Fruit fly (Drosophila melanogaster): Measurements from ENCODE around the gene rg.

rg gene

dm6 chrX:5085964-5086707, 577 bp downstream of the rg start (continued):
- TF ChIP-seq CG1621 (tag; optimal IDR thresholded peaks at IDR 0.05), result no peak
- peak; percentile 55 for TF ChIP-seq CG10631 (GFP tag; optimal IDR thresholded peaks at IDR 0.05)
- peak; percentile 0 for TF ChIP-seq Smox (GFP tag; optimal IDR thresholded peaks at IDR 0.05)
- 0 out of 3 replicates have a peak, but pooled peaks have one; percentile 60 for TF ChIP-seq CG6163 (GFP tag; IDR thresholded peaks at IDR 0.05)
- TF ChIP-seq Eip93F (GFP tag; optimal IDR thresholded peaks at IDR 0.05), result peak; percentile 7
- TF ChIP-seq CG6792 (GFP tag; optimal IDR thresholded peaks at IDR 0.05), result peak; percentile 46

dm6 chrX:5086724-5087660, 1.4 kb downstream of the rg start:
- peak; percentile 79 for TF ChIP-seq topi (GFP tag; optimal IDR thresholded peaks at IDR 0.05)
- peak; percentile 79 for TF ChIP-seq CG6808 (GFP tag; optimal IDR thresholded peaks at IDR 0.05)
- peak; percentile 64 for TF ChIP-seq CG6792 (GFP tag; optimal IDR thresholded peaks at IDR 0.05)
- TF ChIP-seq Eip78C (GFP tag), result peak; percentile 92
- peak; percentile 40 for TF ChIP-seq CG8632 (GFP tag; optimal IDR thresholded peaks at IDR 0.05)
- peak; percentile 35 for TF ChIP-seq CG6854 (GFP tag; optimal IDR thresholded peaks at IDR 0.05)
- TF ChIP-seq net (GFP tag; optimal IDR thresholded peaks at IDR 0.05), result peak; percentile 59
- TF ChIP-seq fkh (GFP tag; optimal IDR thresholded peaks at IDR 0.05), result no peak
- TF ChIP-seq CG3919 (GFP tag; optimal IDR thresholded peaks at IDR 0.05), result peak; percentile 50
- TF ChIP-seq salr (GFP tag; optimal IDR thresholded peaks at IDR 0.05), result peak; percentile 11 to 72
- TF ChIP-seq CG8319 (GFP tag; optimal IDR thresholded peaks at IDR 0.05), result peak; percentile 44
- peak; percentile 88 for TF ChIP-seq CG6163 (GFP tag; IDR thresholded peaks at IDR 0.05)
- TF ChIP-seq fd85E (GFP tag; optimal IDR thresholded peaks at IDR 0.05), result peak; percentile 4
- TF ChIP-seq CG8119 (GFP tag; IDR thresholded peaks at IDR 0.05), result peak; percentile 70; the same call in 1 of the 3 replicates
- TF ChIP-seq CG15336 (GFP tag; IDR thresholded peaks at IDR 0.05), result peak; percentile 65
- TF ChIP-seq dac (GFP tag; optimal IDR thresholded peaks at IDR 0.05), result peak; percentile 58
- TF ChIP-seq vri (GFP tag; optimal IDR thresholded peaks at IDR 0.05), result peak; percentile 58
- peak; percentile 53 for TF ChIP-seq Sox102F (GFP tag; optimal IDR thresholded peaks at IDR 0.05)
- peak; percentile 50 for TF ChIP-seq CG10669 (GFP tag; optimal IDR thresholded peaks at IDR 0.05)
- peak; percentile 67 for TF ChIP-seq Lpt (GFP tag; optimal IDR thresholded peaks at IDR 0.05)
- TF ChIP-seq CG6276 (GFP tag; optimal IDR thresholded peaks at IDR 0.05), result peak; percentile 79
- TF ChIP-seq svp (GFP tag), result peak; percentile 76
- TF ChIP-seq Blimp-1 (GFP tag; optimal IDR thresholded peaks at IDR 0.05), result peak; percentile 32
- TF ChIP-seq dsx (GFP tag; optimal IDR thresholded peaks at IDR 0.05; ENCODE audit: poor library complexity, severe bottlenecking), result peak; percentile 24
- TF ChIP-seq CG3032 (tag; optimal IDR thresholded peaks at IDR 0.05), result peak; percentile 47
- peak; percentile 89 for TF ChIP-seq CG32006 (GFP tag; optimal IDR thresholded peaks at IDR 0.05)
- TF ChIP-seq CG1621 (tag; optimal IDR thresholded peaks at IDR 0.05), result peak; percentile 46
- TF ChIP-seq esn (GFP tag; optimal IDR thresholded peaks at IDR 0.05), result peak; percentile 75
- TF ChIP-seq Smox (GFP tag; optimal IDR thresholded peaks at IDR 0.05), result peak; percentile 72
- TF ChIP-seq CG11762 (GFP tag; optimal IDR thresholded peaks at IDR 0.05; ENCODE audit: insufficient read depth), result peak; percentile 45
- TF ChIP-seq Met (GFP tag; optimal IDR thresholded peaks at IDR 0.05), result peak; percentile 76
- TF ChIP-seq Ets21C (GFP tag; optimal IDR thresholded peaks at IDR 0.05), result peak; percentile 59
- no peak for TF ChIP-seq Eip93F (GFP tag; optimal IDR thresholded peaks at IDR 0.05)
- TF ChIP-seq CG9139 (GFP tag; optimal IDR thresholded peaks at IDR 0.05), result peak; percentile 66
- TF ChIP-seq achi (GFP tag; optimal IDR thresholded peaks at IDR 0.05), result peak; percentile 63
- TF ChIP-seq CG7368 (GFP tag; optimal IDR thresholded peaks at IDR 0.05), result peak; percentile 10
- TF ChIP-seq spab (GFP tag; optimal IDR thresholded peaks at IDR 0.05), result peak; percentile 48
- peak; percentile 73 for TF ChIP-seq CG31627 (GFP tag; optimal IDR thresholded peaks at IDR 0.05)
- no peak for TF ChIP-seq Ets96B (tag; optimal IDR thresholded peaks at IDR 0.05)
- peak; percentile 61 for TF ChIP-seq CG34406 (GFP tag; optimal IDR thresholded peaks at IDR 0.05)
- TF ChIP-seq fd59A (GFP tag; optimal IDR thresholded peaks at IDR 0.05), result peak; percentile 53
- no peak for TF ChIP-seq CG11294 (GFP tag; IDR thresholded peaks at IDR 0.05)
- TF ChIP-seq eg (GFP tag; IDR thresholded peaks at IDR 0.05), result peak; percentile 89
- TF ChIP-seq CG4318 (GFP tag; optimal IDR thresholded peaks at IDR 0.05), result peak; percentile 68
